Fruit fly (Drosophila melanogaster): ENCODE measurements around the gene Prps.

The Prps gene

DNA sequence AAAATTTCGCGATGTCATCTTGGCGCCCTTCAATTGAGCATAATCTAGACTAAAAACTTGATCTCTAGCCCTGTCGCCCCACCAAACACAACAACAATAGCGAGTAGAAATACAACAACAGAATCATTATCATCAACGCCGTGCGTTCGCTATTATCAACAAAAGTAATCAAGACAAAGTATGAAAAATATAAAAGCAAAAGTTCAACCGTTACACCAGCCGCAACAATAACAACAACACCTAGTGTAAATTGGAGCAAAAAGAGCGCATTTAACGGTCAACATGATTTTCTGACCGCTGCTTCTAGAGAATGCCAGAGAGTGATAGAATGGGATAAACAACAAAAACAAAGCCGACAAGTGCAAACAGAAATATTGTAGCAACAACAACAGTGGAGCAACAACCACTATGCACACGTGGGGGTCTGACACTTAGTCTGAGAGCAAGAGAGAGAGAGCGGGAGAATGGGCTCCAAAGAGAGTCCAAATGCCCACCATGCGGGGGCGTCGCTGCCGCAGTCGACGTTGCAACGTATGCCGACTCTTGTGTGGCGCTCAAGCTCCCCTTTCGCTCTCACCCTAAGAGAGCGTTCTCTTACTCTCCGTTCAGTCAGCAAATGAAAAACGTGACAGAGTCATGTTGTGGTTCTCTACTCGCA, 4.1 kb downstream of the Prps start (continued):
- TF ChIP-seq slou (GFP tag; optimal IDR thresholded peaks at IDR 0.05), result no peak
- no peak for TF ChIP-seq H2.0 (GFP tag; IDR thresholded peaks at IDR 0.05)
- no peak for TF ChIP-seq lbe (GFP tag; optimal IDR thresholded peaks at IDR 0.05)
- TF ChIP-seq org-1 (GFP tag; optimal IDR thresholded peaks at IDR 0.05), result no peak
- TF ChIP-seq eve (GFP tag; optimal IDR thresholded peaks at IDR 0.05), result peak in 1 of 2 experiments; percentile 83
- TF ChIP-seq CG32532 (GFP tag; IDR thresholded peaks at IDR 0.05), result no peak
- TF ChIP-seq row (GFP tag; IDR thresholded peaks at IDR 0.05), result no peak
- peak; percentile 48 for TF ChIP-seq CG12769 (tag; optimal IDR thresholded peaks at IDR 0.05)
- no peak for TF ChIP-seq slbo (GFP tag; IDR thresholded peaks at IDR 0.05)
- no peak for TF ChIP-seq prd (optimal IDR thresholded peaks at IDR 0.05)
- TF ChIP-seq prd (GFP tag; IDR thresholded peaks at IDR 0.05), result no peak
- TF ChIP-seq CG2678 (tag; optimal IDR thresholded peaks at IDR 0.05), result no peak
- peak; percentile 31; the same call in 1 of the 2 replicates for TF ChIP-seq CG14441 (GFP tag; IDR thresholded peaks at IDR 0.05)
- peak; percentile 20 for TF ChIP-seq nom (GFP tag; optimal IDR thresholded peaks at IDR 0.05)
- TF ChIP-seq CG11696 (GFP tag; IDR thresholded peaks at IDR 0.05), result no peak
- TF ChIP-seq az2 (GFP tag; optimal IDR thresholded peaks at IDR 0.05), result no peak
- TF ChIP-seq CG4404 (GFP tag; IDR thresholded peaks at IDR 0.05), result no peak
- TF ChIP-seq CG10274 (GFP tag; optimal IDR thresholded peaks at IDR 0.05), result no peak
- no peak for TF ChIP-seq Doc3 (GFP tag; IDR thresholded peaks at IDR 0.05; ENCODE audit: partially characterized antibody)
- TF ChIP-seq CG10209 (GFP tag; optimal IDR thresholded peaks at IDR 0.05), result no peak
- TF ChIP-seq z (GFP tag; IDR thresholded peaks at IDR 0.05), result 0 out of 3 replicates have a peak, but pooled peaks have one; percentile 33
- peak; percentile 27 for TF ChIP-seq sd (tag; optimal IDR thresholded peaks at IDR 0.05)
- no peak for TF ChIP-seq HLH3B (GFP tag; IDR thresholded peaks at IDR 0.05)
- no peak for TF ChIP-seq HLH54F (GFP tag; optimal IDR thresholded peaks at IDR 0.05)
- TF ChIP-seq CG8478 (optimal IDR thresholded peaks at IDR 0.05), result no peak
- no peak for TF ChIP-seq Dip3 (GFP tag; optimal IDR thresholded peaks at IDR 0.05)
- no peak for TF ChIP-seq B-H2 (GFP tag; optimal IDR thresholded peaks at IDR 0.05)
- TF ChIP-seq kah (GFP tag; optimal IDR thresholded peaks at IDR 0.05), result peak; percentile 99
- TF ChIP-seq Ets97D (GFP tag; optimal IDR thresholded peaks at IDR 0.05), result no peak
- peak in 1 of 2 experiments; percentile 23 for TF ChIP-seq Pdp1 (GFP tag; optimal IDR thresholded peaks at IDR 0.05)
- peak; percentile 55; the same call in 2 of the 4 replicates for TF ChIP-seq Dll (GFP tag; IDR thresholded peaks at IDR 0.05; ENCODE audit: partially characterized antibody)
- TF ChIP-seq CG14667 (GFP tag; IDR thresholded peaks at IDR 0.05), result no peak
- TF ChIP-seq CG4360 (GFP tag; IDR thresholded peaks at IDR 0.05), result peak; percentile 98
- TF ChIP-seq CG2889 (GFP tag; IDR thresholded peaks at IDR 0.05), result no peak
- TF ChIP-seq btn (GFP tag; optimal IDR thresholded peaks at IDR 0.05), result no peak
- TF ChIP-seq HLHmδ (GFP tag; optimal IDR thresholded peaks at IDR 0.05), result peak; percentile 66
- no peak for TF ChIP-seq Dref (GFP tag; IDR thresholded peaks at IDR 0.05)
- no peak for TF ChIP-seq onecut (GFP tag; IDR thresholded peaks at IDR 0.05)
- no peak for TF ChIP-seq Optix (GFP tag; IDR thresholded peaks at IDR 0.05)
- no peak for TF ChIP-seq Hr3 (GFP tag; optimal IDR thresholded peaks at IDR 0.05)
- TF ChIP-seq CG13624 (GFP tag; optimal IDR thresholded peaks at IDR 0.05), result no peak
- TF ChIP-seq so (GFP tag; IDR thresholded peaks at IDR 0.05), result no peak
- TF ChIP-seq croc (GFP tag; conservative IDR thresholded peaks at IDR 0.05), result no peak
- TF ChIP-seq dpn (GFP tag; optimal IDR thresholded peaks at IDR 0.05), result no peak
- no peak for TF ChIP-seq usp (GFP tag; optimal IDR thresholded peaks at IDR 0.05)
- no peak for TF ChIP-seq seq (GFP tag; IDR thresholded peaks at IDR 0.05)
- no peak for TF ChIP-seq CG16779 (GFP tag; IDR thresholded peaks at IDR 0.05)
- TF ChIP-seq Atf3 (GFP tag; optimal IDR thresholded peaks at IDR 0.05), result no peak
- no peak for TF ChIP-seq fru (optimal IDR thresholded peaks at IDR 0.05)
- no peak for TF ChIP-seq Nf-YA (GFP tag; IDR thresholded peaks at IDR 0.05)
- TF ChIP-seq MTF-1 (GFP tag; optimal IDR thresholded peaks at IDR 0.05; ENCODE audit: borderline replicate concordance), result no peak
- no peak for TF ChIP-seq CG5245 (GFP tag; optimal IDR thresholded peaks at IDR 0.05)
- TF ChIP-seq jigr1 (GFP tag; IDR thresholded peaks at IDR 0.05), result no peak

All from whole organism, embryonic.